Fruit fly (Drosophila melanogaster) whole organism, embryonic: Measurements from ENCODE around the gene CG7362.
A peak's percentile ranks its signal among the peaks of the same experiment; 100 is the strongest.

Experiments used
- Adf1 ChIP-seq: fragments of 200-800 bp; sonication (Bioruptor generic); IDR thresholded peaks from 2 replicates; pipeline ENCODE4 v1.3.6; 2022; ENCODE audit warnings: missing biosample characterization, missing genetic modification characterization
- Bdp1 ChIP-seq: fragments of 200-800 bp; sonication (Bioruptor generic); optimal IDR thresholded peaks from 3 replicates; lab custom pipeline; 2016; ENCODE audit warnings: missing biosample characterization, missing genetic modification characterization
- CG10209 ChIP-seq: fragments of 200-800 bp; sonication (Bioruptor generic); optimal IDR thresholded peaks from 3 replicates; lab custom pipeline; 2017; ENCODE audit warnings: missing biosample characterization, mild to moderate bottlenecking, missing genetic modification characterization, missing genetic modification reagents
- CG10274 ChIP-seq: fragments of 200-800 bp; sonication (Bioruptor generic); optimal IDR thresholded peaks from 3 replicates; lab custom pipeline; 2017; ENCODE audit warnings: missing biosample characterization, mild to moderate bottlenecking, missing genetic modification characterization
- CG10321 ChIP-seq: fragments of 200-800 bp; sonication (Bioruptor generic); IDR thresholded peaks from 2 replicates; pipeline ENCODE4 v1.3.6; 2022; ENCODE audit warnings: missing biosample characterization, missing genetic modification characterization
- CG11560 ChIP-seq: fragments of 200-800 bp; sonication (Bioruptor generic); IDR thresholded peaks from 3 replicates; pipeline ENCODE4 v1.3.6; 2022; ENCODE audit warnings: missing biosample characterization, missing genetic modification characterization
- CG1233 ChIP-seq: fragments of 200-800 bp; sonication (Bioruptor generic); optimal IDR thresholded peaks from 4 replicates; lab custom pipeline; 2018; ENCODE audit warnings: missing biosample characterization, mild to moderate bottlenecking, missing genetic modification characterization
- CG13287 ChIP-seq: fragments of 200-800 bp; sonication (Bioruptor generic); IDR thresholded peaks from 2 replicates; pipeline ENCODE4 v1.3.6; 2022; ENCODE audit warnings: missing biosample characterization, missing genetic modification characterization; ENCODE audit not compliant: partially characterized antibody
- CG14441 ChIP-seq: fragments of 200-800 bp; sonication (Bioruptor generic); IDR thresholded peaks from 2 replicates; pipeline ENCODE4 v1.3.6; 2022; ENCODE audit warnings: missing biosample characterization, missing genetic modification characterization
- CG14710 ChIP-seq: fragments of 200-800 bp; sonication (Bioruptor generic); optimal IDR thresholded peaks from 3 replicates; lab custom pipeline; 2019; ENCODE audit warnings: missing biosample characterization, mild to moderate bottlenecking, missing genetic modification characterization, moderate library complexity
- CG17802 ChIP-seq: fragments of 200-800 bp; sonication (Bioruptor generic); optimal IDR thresholded peaks from 2 replicates; lab custom pipeline; 2018; ENCODE audit warnings: missing biosample characterization, mild to moderate bottlenecking, missing genetic modification characterization, moderate library complexity
- CG18599 ChIP-seq: fragments of 200-800 bp; sonication (Bioruptor generic); optimal IDR thresholded peaks from 3 replicates; lab custom pipeline; 2017; ENCODE audit warnings: missing biosample characterization, missing genetic modification characterization, mild to moderate bottlenecking, moderate library complexity, missing genetic modification reagents
- CG2678 ChIP-seq: fragments of 200-800 bp; sonication (Bioruptor generic); optimal IDR thresholded peaks from 3 replicates; lab custom pipeline; 2019; ENCODE audit warnings: missing biosample characterization, mild to moderate bottlenecking, missing genetic modification characterization, moderate library complexity
- CG3407 ChIP-seq: fragments of 200-800 bp; sonication (Bioruptor generic); optimal IDR thresholded peaks from 2 replicates; lab custom pipeline; 2018; ENCODE audit warnings: missing biosample characterization, mild to moderate bottlenecking, missing genetic modification characterization
- CG4820 ChIP-seq: fragments of 200-800 bp; sonication (Bioruptor generic); optimal IDR thresholded peaks from 3 replicates; lab custom pipeline; 2016; ENCODE audit warnings: missing biosample characterization, missing genetic modification characterization
- CG9609 ChIP-seq: fragments of 200-800 bp; sonication (Bioruptor generic); optimal IDR thresholded peaks from 3 replicates; lab custom pipeline; 2016; ENCODE audit warnings: missing biosample characterization, missing genetic modification characterization
- CHES-1-like ChIP-seq: fragments of 200-800 bp; sonication (Bioruptor generic); optimal IDR thresholded peaks from 2 replicates; lab custom pipeline; 2016; ENCODE audit warnings: missing biosample characterization, missing genetic modification characterization
- Chrac-16 ChIP-seq: fragments of 200-800 bp; sonication (Bioruptor generic); optimal IDR thresholded peaks from 3 replicates; lab custom pipeline; 2016; ENCODE audit warnings: missing biosample characterization, missing genetic modification characterization
- CoRest ChIP-seq: fragments of 200-800 bp; sonication (Bioruptor generic); optimal IDR thresholded peaks from 3 replicates; lab custom pipeline; 2018; ENCODE audit warnings: missing biosample characterization, mild to moderate bottlenecking, missing genetic modification characterization, moderate library complexity
- Ets65A ChIP-seq: fragments of 200-800 bp; sonication (Bioruptor generic); peaks from one replicate; lab custom pipeline; 2016; ENCODE audit warnings: missing biosample characterization, missing genetic modification characterization
- Hey ChIP-seq: fragments of 200-800 bp; sonication (Bioruptor generic); optimal IDR thresholded peaks from 3 replicates; lab custom pipeline; 2018; ENCODE audit warnings: missing biosample characterization, mild to moderate bottlenecking, missing genetic modification characterization
- Hsf ChIP-seq: fragments of 200-800 bp; sonication (Bioruptor generic); optimal IDR thresholded peaks from 3 replicates; lab custom pipeline; 2016; ENCODE audit warnings: missing biosample characterization, missing genetic modification characterization
- Nf-YB ChIP-seq: fragments of 200-800 bp; sonication (Bioruptor generic); optimal IDR thresholded peaks from 3 replicates; lab custom pipeline; 2019; ENCODE audit warnings: missing biosample characterization, mild to moderate bottlenecking, missing genetic modification characterization, moderate library complexity
- Oaz ChIP-seq: fragments of 200-800 bp; sonication (Bioruptor generic); IDR thresholded peaks from 2 replicates; pipeline ENCODE4 v1.3.6; 2022; ENCODE audit warnings: missing biosample characterization, missing genetic modification characterization
- Side ChIP-seq: fragments of 200-800 bp; sonication (Bioruptor generic); optimal IDR thresholded peaks from 2 replicates; lab custom pipeline; 2016; ENCODE audit warnings: missing biosample characterization, missing genetic modification characterization
- Sin3A ChIP-seq: fragments of >200 bp; optimal IDR thresholded peaks from 2 replicates; lab custom pipeline; 2018
- Six4 ChIP-seq: fragments of 200-800 bp; sonication (Bioruptor generic); optimal IDR thresholded peaks from 2 replicates; lab custom pipeline; 2016; ENCODE audit warnings: missing biosample characterization, missing genetic modification characterization
- Spps ChIP-seq: fragments of 200-800 bp; sonication (Bioruptor generic); optimal IDR thresholded peaks from 2 replicates; lab custom pipeline; 2018; ENCODE audit warnings: missing biosample characterization, mild to moderate bottlenecking, missing genetic modification characterization
- Tbp ChIP-seq: fragments of >200 bp; optimal IDR thresholded peaks from 2 replicates; lab custom pipeline; 2018; ENCODE audit warnings: missing biosample characterization, missing genetic modification characterization
- ac ChIP-seq: fragments of 200-800 bp; sonication (Bioruptor generic); optimal IDR thresholded peaks from 3 replicates; lab custom pipeline; 2017; ENCODE audit warnings: missing biosample characterization, mild to moderate bottlenecking, missing genetic modification characterization
- amos ChIP-seq: fragments of 200-800 bp; sonication (Bioruptor generic); IDR thresholded peaks from 2 replicates; pipeline ENCODE4 v1.3.6; 2022; ENCODE audit warnings: missing biosample characterization, missing genetic modification characterization; ENCODE audit not compliant: partially characterized antibody
- ato ChIP-seq: fragments of 200-800 bp; sonication (Bioruptor generic); IDR thresholded peaks from 2 replicates; pipeline ENCODE4 v1.3.6; 2022; ENCODE audit warnings: missing biosample characterization, missing genetic modification characterization; ENCODE audit not compliant: partially characterized antibody
- cas ChIP-seq: fragments of 200-800 bp; sonication (Bioruptor generic); IDR thresholded peaks from 2 replicates; pipeline ENCODE4 v1.3.6; 2022; ENCODE audit warnings: missing biosample characterization, missing genetic modification characterization
- caup ChIP-seq: fragments of 200-800 bp; sonication (Bioruptor generic); optimal IDR thresholded peaks from 3 replicates; lab custom pipeline; 2017; ENCODE audit warnings: missing biosample characterization, mild to moderate bottlenecking, missing genetic modification characterization, moderate library complexity; ENCODE audit not compliant: severe bottlenecking
- chif ChIP-seq, 2 experiments: fragments of 200-800 bp; sonication (Bioruptor generic); optimal IDR thresholded peaks; 3 replicates each; lab custom pipeline; 2016; ENCODE audit warnings: missing biosample characterization in 2 of 2, missing genetic modification characterization in 2 of 2
- dan ChIP-seq: fragments of 200-800 bp; sonication (Bioruptor generic); IDR thresholded peaks from 2 replicates; pipeline ENCODE4 v1.3.6; 2022; ENCODE audit warnings: missing biosample characterization, missing genetic modification characterization
- dysf ChIP-seq: fragments of 200-800 bp; sonication (Bioruptor generic); IDR thresholded peaks from 3 replicates; pipeline ENCODE4 v1.3.6; 2022; ENCODE audit warnings: missing biosample characterization, missing genetic modification characterization
- fd102C ChIP-seq: fragments of 200-800 bp; sonication (Bioruptor generic); optimal IDR thresholded peaks from 2 replicates; lab custom pipeline; 2018; ENCODE audit warnings: missing biosample characterization, mild to moderate bottlenecking, missing genetic modification characterization, moderate library complexity
- fru ChIP-seq: fragments of >200 bp; optimal IDR thresholded peaks from 2 replicates; lab custom pipeline; 2017
- lilli ChIP-seq: fragments of 200-800 bp; sonication (Bioruptor generic); optimal IDR thresholded peaks from 3 replicates; lab custom pipeline; 2016; ENCODE audit warnings: missing biosample characterization, missing genetic modification characterization
- nmo ChIP-seq: fragments of 200-800 bp; sonication (Bioruptor generic); optimal IDR thresholded peaks from 2 replicates; lab custom pipeline; 2018; ENCODE audit warnings: missing biosample characterization, mild to moderate bottlenecking, missing genetic modification characterization, moderate library complexity
- nom ChIP-seq: fragments of 200-800 bp; sonication (Bioruptor generic); optimal IDR thresholded peaks from 2 replicates; lab custom pipeline; 2017; ENCODE audit warnings: missing biosample characterization, missing genetic modification characterization, mild to moderate bottlenecking, moderate library complexity, missing genetic modification reagents
- org-1 ChIP-seq: fragments of 200-800 bp; sonication (Bioruptor generic); optimal IDR thresholded peaks from 2 replicates; lab custom pipeline; 2017; ENCODE audit warnings: missing biosample characterization, missing genetic modification characterization
- phol ChIP-seq: fragments of 200-800 bp; sonication (Bioruptor generic); optimal IDR thresholded peaks from 3 replicates; lab custom pipeline; 2018; ENCODE audit warnings: missing biosample characterization, mild to moderate bottlenecking, missing genetic modification characterization, moderate library complexity
- scrt ChIP-seq: fragments of 200-800 bp; sonication (Bioruptor generic); optimal IDR thresholded peaks from 2 replicates; lab custom pipeline; 2018; ENCODE audit warnings: missing biosample characterization, mild to moderate bottlenecking, missing genetic modification characterization, moderate library complexity

The CG7362 gene

DNA sequence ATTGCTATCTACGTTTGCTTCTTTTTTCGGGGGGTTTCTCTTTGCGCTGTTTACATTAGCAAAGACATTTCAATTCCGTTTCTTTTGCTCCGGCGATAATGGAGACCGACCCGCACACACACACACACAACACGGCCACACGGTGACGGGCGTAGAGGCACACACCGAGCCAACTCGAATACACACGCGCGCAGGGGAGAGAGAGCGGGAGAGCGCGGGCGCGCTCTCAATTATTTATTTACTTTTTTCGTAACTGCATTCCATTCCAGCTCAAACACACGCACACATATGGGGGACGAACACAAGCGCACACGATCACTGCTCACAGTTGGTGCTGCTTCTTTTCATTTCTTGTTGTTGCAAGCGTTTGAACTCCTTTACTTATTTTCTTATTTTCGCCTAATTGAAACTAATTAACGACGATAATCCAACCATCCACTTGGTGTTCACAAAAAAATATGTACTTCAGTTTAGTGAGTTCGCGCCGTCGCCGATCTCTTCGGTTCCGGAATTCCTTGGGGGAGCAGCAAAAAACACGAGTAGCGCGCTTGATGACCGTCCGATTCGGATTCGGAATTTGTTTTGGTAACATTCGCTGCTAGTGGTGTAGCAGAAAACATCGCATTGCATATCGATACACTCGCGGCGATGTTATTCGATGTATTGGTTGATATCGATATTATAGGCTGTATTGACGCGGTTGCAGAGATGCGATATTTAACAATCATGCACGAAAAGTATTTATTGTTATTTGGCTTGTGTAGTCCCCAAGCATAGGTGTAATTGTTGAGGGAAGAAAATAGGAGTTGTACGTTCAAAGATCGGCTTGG is 30.4 kb downstream of the CG7362 start, which contains the start of gene kibra (continued):
- TF ChIP-seq CG14441 (GFP tag; lab: Robert Waterston, UW) (no peak), chif (GFP tag; optimal IDR thresholded peaks at IDR 0.05; lab: Kevin White, UChicago) (peak; percentile 45 to 79), fd102C (GFP tag; lab: Kevin White, UChicago) (no peak), CG2678 (tag; lab: Kevin White, UChicago) (peak; percentile 63), scrt (peak; percentile 22), CG1233 (GFP tag; lab: Kevin White, UChicago) (peak; percentile 56), org-1 (GFP tag; lab: Kevin White, UChicago) (peak; percentile 37), Nf-YB (GFP tag; lab: Kevin White, UChicago) (peak; percentile 20), ato (no peak), CG9609 (peak; percentile 68), cas (GFP tag; lab: Robert Waterston, UW) (no peak), fru (no peak), CG10274 (GFP tag; lab: Kevin White, UChicago) (no peak), CoRest (tag; lab: Kevin White, UChicago) (peak; percentile 72), Adf1 (GFP tag; lab: Robert Waterston, UW) (no peak), Hey (tag; lab: Kevin White, UChicago) (peak; percentile 19), dysf (GFP tag; lab: Robert Waterston, UW) (no peak), Hsf (GFP tag; lab: Kevin White, UChicago) (peak; percentile 66), Six4 (GFP tag; lab: Kevin White, UChicago) (peak; percentile 61), Oaz (no peak), nom (GFP tag; lab: Kevin White, UChicago) (peak; percentile 46), Bdp1 (GFP tag; lab: Kevin White, UChicago) (peak; percentile 57), CG13287 (GFP tag; lab: Robert Waterston, UW) (no peak), CG3407 (GFP tag; lab: Kevin White, UChicago) (no peak), CG17802 (tag; lab: Kevin White, UChicago) (peak; percentile 88), CG14710 (tag; lab: Kevin White, UChicago) (peak; percentile 90), ac (GFP tag; lab: Kevin White, UChicago) (no peak), caup (GFP tag; lab: Kevin White, UChicago) (peak; percentile 43), dan (GFP tag; lab: Robert Waterston, UW) (no peak), CG18599 (peak; percentile 48), Ets65A (GFP tag; lab: Kevin White, UChicago) (peak; percentile 97), Spps (peak; percentile 58), Side (peak; percentile 60), CG4820 (GFP tag; lab: Kevin White, UChicago) (peak; percentile 68), nmo (GFP tag; lab: Kevin White, UChicago) (peak; percentile 84), Chrac-16 (GFP tag; lab: Kevin White, UChicago) (peak; percentile 44), Sin3A (lab: Kevin White, UChicago) (peak; percentile 97), CHES-1-like (peak; percentile 79), CG11560 (no peak), CG10209 (GFP tag; lab: Kevin White, UChicago) (peak; percentile 50), amos (GFP tag; lab: Robert Waterston, UW) (no peak), lilli (GFP tag; lab: Kevin White, UChicago) (peak; percentile 81), Tbp (GFP tag; lab: Kevin White, UChicago) (no peak), CG10321 (GFP tag; lab: Robert Waterston, UW) (no peak), phol (tag; lab: Kevin White, UChicago) (peak; percentile 81)
